Worm (Caenorhabditis elegans) whole organism, early embryonic: ENCODE data around the gene slc-17.1.

Experiments
- B0310.2 ChIP-seq: sonication (generic microtip); optimal IDR thresholded peaks from 2 replicates; lab custom pipeline; 2016; ENCODE audit warnings: mild to moderate bottlenecking, missing genetic modification characterization, missing compliant biosample characterization
- F13C5.2 ChIP-seq: sonication (generic microtip); optimal IDR thresholded peaks from 2 replicates; lab custom pipeline; 2017; ENCODE audit warnings: mild to moderate bottlenecking, missing genetic modification characterization, inconsistent platforms, missing compliant biosample characterization
- ama-1 ChIP-seq: fragments of 150-350 bp; optimal IDR thresholded peaks from 2 replicates; lab custom pipeline; 2014
- ceh-13 ChIP-seq: fragments of 200-800 bp; sonication (Bioruptor generic); optimal IDR thresholded peaks from 2 replicates; lab custom pipeline; 2018; ENCODE audit warnings: mild to moderate bottlenecking, missing genetic modification characterization, missing compliant biosample characterization
- ceh-36 ChIP-seq: sonication (generic microtip); optimal IDR thresholded peaks from 2 replicates; lab custom pipeline; 2016; ENCODE audit warnings: missing genetic modification characterization, inconsistent platforms, missing compliant biosample characterization
- ets-7 ChIP-seq: sonication (generic microtip); optimal IDR thresholded peaks from 2 replicates; lab custom pipeline; 2016; ENCODE audit warnings: missing genotype, missing genetic modification characterization, missing compliant biosample characterization
- flt-1 ChIP-seq: fragments of 200-800 bp; sonication (Bioruptor generic); IDR thresholded peaks from 2 replicates; pipeline ENCODE4 v1.3.6; 2022; ENCODE audit warnings: missing genetic modification characterization, missing compliant biosample characterization
- hmbx-1 ChIP-seq: sonication (generic microtip); optimal IDR thresholded peaks from 2 replicates; lab custom pipeline; 2016; ENCODE audit warnings: mild to moderate bottlenecking, missing genetic modification characterization, missing compliant biosample characterization
- hmg-4 ChIP-seq: fragments of 200-800 bp; sonication (Bioruptor generic); optimal IDR thresholded peaks from 2 replicates; lab custom pipeline; 2018; ENCODE audit warnings: mild to moderate bottlenecking, missing genetic modification characterization, missing compliant biosample characterization
- sea-1 ChIP-seq: fragments of 200-800 bp; sonication (Bioruptor generic); conservative IDR thresholded peaks from 2 replicates; pipeline ENCODE4 v1.3.6; 2022; ENCODE audit warnings: missing genetic modification characterization, missing compliant biosample characterization
- tbx-11 ChIP-seq: fragments of 200-800 bp; sonication (Bioruptor generic); IDR thresholded peaks from 2 replicates; pipeline ENCODE4 v1.3.6; 2022; ENCODE audit warnings: missing genetic modification characterization, missing compliant biosample characterization
- tbx-37 ChIP-seq: fragments of 200-800 bp; sonication (Bioruptor generic); conservative IDR thresholded peaks from 2 replicates; pipeline ENCODE4 v1.3.6; 2022; ENCODE audit warnings: missing genetic modification reagents, missing genetic modification characterization, missing compliant biosample characterization

ce11 chrX:17428803-17429202, 35.9 kb downstream of the slc-17.1 start, which contains the start of gene pbo-6:
- TF ChIP-seq ceh-36 (no peak), ama-1 (no peak), sea-1 (GFP tag; lab: Robert Waterston, UW) (no peak), ceh-13 (GFP tag; lab: Kevin White, UChicago) (no peak), tbx-37 (GFP tag; lab: Robert Waterston, UW) (no peak), tbx-11 (GFP tag; lab: Robert Waterston, UW) (no peak), F13C5.2 (tag; lab: Kevin White, UChicago) (no peak), hmbx-1 (tag; lab: Kevin White, UChicago) (no peak), ets-7 (tag; lab: Kevin White, UChicago) (no peak), flt-1 (no peak), hmg-4 (GFP tag; lab: Kevin White, UChicago) (no peak), B0310.2 (tag; lab: Kevin White, UChicago) (no peak)
